Fruit fly (Drosophila melanogaster) whole organism, wandering third instar larva: ENCODE measurements around the gene aru.
"Not testable (repeated sequence)": the region's sequence is repeated elsewhere in the genome, so short reads cannot be mapped to it uniquely, and the experiment has no call there.

Source experiments
- Abd-B ChIP-seq: fragments of >200 bp; optimal IDR thresholded peaks from 2 replicates; lab custom pipeline; 2017; ENCODE audit warnings: missing biosample characterization, missing genetic modification characterization
- GATAd ChIP-seq: sonication (Bioruptor generic); optimal IDR thresholded peaks from 2 replicates; lab custom pipeline; 2016; ENCODE audit warnings: missing biosample characterization, missing genetic modification characterization
- HLH106 ChIP-seq: fragments of 200-800 bp; optimal IDR thresholded peaks from 3 replicates; lab custom pipeline; 2019; ENCODE audit warnings: missing biosample characterization, mild to moderate bottlenecking, missing genetic modification characterization, moderate library complexity
- Hnf4 ChIP-seq: fragments of 200-800 bp; sonication (Bioruptor generic); optimal IDR thresholded peaks from 2 replicates; lab custom pipeline; 2016; ENCODE audit warnings: missing biosample characterization, mild to moderate bottlenecking, missing genetic modification characterization
- Hr83 ChIP-seq: fragments of 200-300 bp; sonication (Bioruptor generic); optimal IDR thresholded peaks from 2 replicates; lab custom pipeline; 2016; ENCODE audit warnings: missing biosample characterization, mild to moderate bottlenecking, missing genetic modification characterization, moderate library complexity; ENCODE audit not compliant: poor library complexity, severe bottlenecking
- Jra ChIP-seq: sonication (Bioruptor generic); optimal IDR thresholded peaks from 2 replicates; lab custom pipeline; 2016; ENCODE audit warnings: missing biosample characterization, missing genetic modification characterization
- Mio ChIP-seq: sonication (Bioruptor generic); optimal IDR thresholded peaks from 2 replicates; lab custom pipeline; 2016; ENCODE audit warnings: missing biosample characterization, missing genetic modification characterization
- OdsH ChIP-seq: fragments of 200-800 bp; sonication (Bioruptor generic); optimal IDR thresholded peaks from 2 replicates; lab custom pipeline; 2016; ENCODE audit warnings: missing biosample characterization, mild to moderate bottlenecking, missing genetic modification characterization
- Rel ChIP-seq, 2 experiments: fragments of 200-800 bp; sonication (Bioruptor generic) in 1 of 2; optimal IDR thresholded peaks; 2 replicates in 1 of 2; 3 replicates in 1 of 2; lab custom pipeline; 2016 to 2019; ENCODE audit warnings: mild to moderate bottlenecking in 2 of 2, missing biosample characterization in 2 of 2, missing genetic modification characterization in 2 of 2, moderate library complexity in 1 of 2
- Sp1 ChIP-seq: fragments of 200-800 bp; sonication (Bioruptor generic); optimal IDR thresholded peaks from 3 replicates; lab custom pipeline; 2019; ENCODE audit warnings: missing biosample characterization, mild to moderate bottlenecking, missing genetic modification characterization, moderate library complexity
- br ChIP-seq: fragments of 200-800 bp; sonication (Bioruptor generic); optimal IDR thresholded peaks from 2 replicates; lab custom pipeline; 2016; ENCODE audit warnings: missing biosample characterization, missing genetic modification characterization
- brk ChIP-seq: fragments of 200-800 bp; sonication (Bioruptor generic); optimal IDR thresholded peaks from 2 replicates; lab custom pipeline; 2016; ENCODE audit warnings: missing biosample characterization, mild to moderate bottlenecking, missing genetic modification characterization
- dl ChIP-seq, 2 experiments: fragments of 175-275, 200-275 bp in 1 of 2; fragments of 200-275 bp in 1 of 2; sonication (Bioruptor generic); optimal IDR thresholded peaks; lab custom pipeline; 2018; ENCODE audit warnings: mild to moderate bottlenecking in 2 of 2, missing biosample characterization in 2 of 2, missing genetic modification characterization in 2 of 2, moderate library complexity in 2 of 2; ENCODE audit not compliant: partially characterized antibody in 2 of 2, insufficient read depth in 1 of 2
- dmrt93B ChIP-seq: fragments of 200-800 bp; sonication (Bioruptor generic); optimal IDR thresholded peaks from 2 replicates; lab custom pipeline; 2018; ENCODE audit warnings: missing biosample characterization, mild to moderate bottlenecking, missing genetic modification characterization
- dsf ChIP-seq: sonication (Bioruptor generic); optimal IDR thresholded peaks from 2 replicates; lab custom pipeline; 2016; ENCODE audit warnings: missing biosample characterization, missing genetic modification characterization, borderline replicate concordance
- ey ChIP-seq: fragments of 200-800 bp; sonication (Bioruptor generic); optimal IDR thresholded peaks from 2 replicates; lab custom pipeline; 2016; ENCODE audit warnings: missing biosample characterization, missing genetic modification characterization
- foxo ChIP-seq, 2 experiments: fragments of 200-800 bp; sonication (Bioruptor generic); optimal IDR thresholded peaks; 2 replicates in 1 of 2; 3 replicates in 1 of 2; lab custom pipeline; 2016 to 2017; ENCODE audit warnings: missing biosample characterization in 2 of 2, missing genetic modification characterization in 2 of 2
- fru ChIP-seq: fragments of 200-800 bp; sonication (Bioruptor generic); optimal IDR thresholded peaks from 3 replicates; lab custom pipeline; 2016; ENCODE audit warnings: missing biosample characterization, mild to moderate bottlenecking, missing genetic modification characterization
- h ChIP-seq: fragments of 200-800 bp; sonication (Bioruptor generic); optimal IDR thresholded peaks from 3 replicates; lab custom pipeline; 2016; ENCODE audit warnings: missing biosample characterization, mild to moderate bottlenecking, missing genetic modification characterization
- lola ChIP-seq: fragments of >200 bp; optimal IDR thresholded peaks from 2 replicates; lab custom pipeline; 2017; ENCODE audit warnings: missing biosample characterization, missing genetic modification characterization
- pan ChIP-seq: fragments of >200 bp; optimal IDR thresholded peaks from 2 replicates; lab custom pipeline; 2017
- psq ChIP-seq: fragments of 200-800 bp; sonication (Bioruptor generic); optimal IDR thresholded peaks from 3 replicates; lab custom pipeline; 2017; ENCODE audit warnings: missing biosample characterization, mild to moderate bottlenecking, missing genetic modification characterization, moderate library complexity
- sage ChIP-seq: fragments of 200-800 bp; sonication (Bioruptor generic); optimal IDR thresholded peaks from 2 replicates; lab custom pipeline; 2016; ENCODE audit warnings: missing biosample characterization, mild to moderate bottlenecking, missing genetic modification characterization
- sv ChIP-seq: fragments of 200-800 bp; sonication (Bioruptor generic); optimal IDR thresholded peaks from 3 replicates; lab custom pipeline; 2016; ENCODE audit warnings: missing biosample characterization, missing genetic modification characterization
- tai ChIP-seq: sonication (Bioruptor generic); optimal IDR thresholded peaks from 2 replicates; lab custom pipeline; 2016; ENCODE audit warnings: missing biosample characterization, missing genetic modification characterization
- usp ChIP-seq: fragments of >200 bp; optimal IDR thresholded peaks from 2 replicates; lab custom pipeline; 2017; ENCODE audit warnings: missing biosample characterization, missing genetic modification characterization
- woc ChIP-seq: sonication (Bioruptor generic); optimal IDR thresholded peaks from 2 replicates; lab custom pipeline; 2016; ENCODE audit warnings: missing biosample characterization, mild to moderate bottlenecking, missing genetic modification characterization

The aru gene

DNA sequence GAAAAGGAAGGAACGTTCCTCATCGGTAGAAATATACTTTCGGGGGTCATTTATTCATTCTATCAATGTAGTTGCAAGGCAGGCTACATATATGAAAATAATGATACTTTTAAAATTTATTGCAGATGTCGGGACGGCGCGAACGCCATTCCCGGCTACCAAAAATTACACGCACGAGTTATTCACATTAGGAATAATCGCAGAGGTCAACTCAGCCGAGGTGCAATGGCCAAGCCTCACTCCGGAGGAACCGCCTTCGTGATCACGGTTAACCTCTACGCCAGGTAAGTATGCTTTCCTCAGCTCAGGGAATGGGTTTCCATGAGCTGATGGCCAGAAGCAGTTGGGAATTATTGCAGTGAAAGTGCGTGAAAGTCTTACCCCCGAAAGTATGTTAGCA is 33.2 kb upstream of the aru start:
- TF ChIP-seq h (GFP tag; lab: Kevin White, UChicago) (peak; percentile 29), foxo (GFP tag; optimal IDR thresholded peaks at IDR 0.05; lab: Kevin White, UChicago) (peak in 1 of 2 experiments; percentile 21), tai (GFP tag; lab: Kevin White, UChicago) (peak; percentile 11), Hnf4 (GFP tag; lab: Kevin White, UChicago) (peak; percentile 46), Rel (tag; optimal IDR thresholded peaks at IDR 0.05; lab: Kevin White, UChicago) (peak; percentile 42)
- not testable (repeated sequence) for TF ChIP-seq Rel (GFP tag; optimal IDR thresholded peaks at IDR 0.05; lab: Kevin White, UChicago)

DNA sequence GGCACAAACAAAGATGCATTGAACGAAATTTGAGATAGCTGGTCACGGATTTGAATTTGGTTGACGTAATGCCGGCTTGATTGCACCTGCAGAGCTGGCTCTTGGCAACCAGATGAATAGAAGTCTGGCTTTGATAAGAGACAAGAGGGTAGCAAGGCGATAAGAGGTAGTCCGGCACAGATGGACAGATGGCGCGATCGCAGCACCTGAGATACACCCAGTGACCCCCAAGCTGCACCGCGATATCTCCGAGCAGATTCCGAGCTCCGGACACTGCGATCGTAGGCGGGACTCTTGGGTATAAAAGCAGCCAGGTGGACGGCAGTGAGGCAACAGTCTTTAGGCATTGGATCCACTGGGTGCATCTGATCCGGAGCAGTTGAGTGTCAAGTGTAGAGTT is 30.2 kb upstream of the aru start, which contains the start of gene Lsp1beta:
TSS of gene Lsp1beta (plus strand) at position 185 of the 400 bp plus-strand sequence.
- TF ChIP-seq OdsH (GFP tag; lab: Kevin White, UChicago) (no peak), Sp1 (no peak), HLH106 (tag; lab: Kevin White, UChicago) (no peak), Rel (GFP tag; optimal IDR thresholded peaks at IDR 0.05; lab: Kevin White, UChicago) (no peak), Rel (tag; optimal IDR thresholded peaks at IDR 0.05; lab: Kevin White, UChicago) (peak; percentile 0)

DNA sequence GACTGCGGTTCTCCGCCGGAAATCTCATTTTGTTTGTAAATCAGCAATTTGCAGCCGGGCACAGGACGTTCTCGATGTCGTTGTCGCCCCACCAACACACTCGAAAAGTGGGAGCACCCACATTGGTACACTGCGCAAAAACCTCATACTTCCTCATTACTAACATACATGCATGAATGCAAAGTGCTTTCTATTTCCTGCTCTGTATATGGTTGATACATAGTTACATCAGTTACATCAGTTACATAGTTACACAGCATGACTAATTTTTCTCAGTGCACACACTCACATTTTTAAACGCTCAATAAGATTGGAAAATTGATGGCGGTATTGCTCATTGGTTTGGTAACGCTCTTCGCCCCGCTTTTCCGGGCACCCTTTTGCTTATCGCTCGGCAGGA is 29.0 kb upstream of the aru start:
- TF ChIP-seq dl (GFP tag; optimal IDR thresholded peaks at IDR 0.05; lab: Kevin White, UChicago; ENCODE audit: insufficient read depth in 1 of 2, partially characterized antibody in 2 of 2), result no peak
- no peak for TF ChIP-seq pan
- TF ChIP-seq dmrt93B, result no peak
- TF ChIP-seq Mio (GFP tag; lab: Kevin White, UChicago), result no peak
- TF ChIP-seq woc (GFP tag; lab: Kevin White, UChicago), result no peak
- no peak for TF ChIP-seq Abd-B
- no peak for TF ChIP-seq dsf
- TF ChIP-seq GATAd (GFP tag; lab: Kevin White, UChicago), result no peak
- TF ChIP-seq Jra, result no peak
- TF ChIP-seq, all 38 proteins: peak for 0

dm6 chr2L:895448-895847 is 27.3 kb upstream of the aru start:
- TF ChIP-seq br (GFP tag; lab: Kevin White, UChicago) (peak; percentile 25), fru (peak; percentile 18), Hr83 (GFP tag; lab: Kevin White, UChicago) (no peak), usp (GFP tag; lab: Kevin White, UChicago) (no peak), lola (GFP tag; lab: Kevin White, UChicago) (no peak)

- TF ChIP-seq Abd-B (no peak), sage (GFP tag; lab: Kevin White, UChicago) (no peak), brk (GFP tag; lab: Kevin White, UChicago) (no peak)
Observed at dm6 chr2L:893171-893570, 25.0 kb upstream of the aru start.

DNA sequence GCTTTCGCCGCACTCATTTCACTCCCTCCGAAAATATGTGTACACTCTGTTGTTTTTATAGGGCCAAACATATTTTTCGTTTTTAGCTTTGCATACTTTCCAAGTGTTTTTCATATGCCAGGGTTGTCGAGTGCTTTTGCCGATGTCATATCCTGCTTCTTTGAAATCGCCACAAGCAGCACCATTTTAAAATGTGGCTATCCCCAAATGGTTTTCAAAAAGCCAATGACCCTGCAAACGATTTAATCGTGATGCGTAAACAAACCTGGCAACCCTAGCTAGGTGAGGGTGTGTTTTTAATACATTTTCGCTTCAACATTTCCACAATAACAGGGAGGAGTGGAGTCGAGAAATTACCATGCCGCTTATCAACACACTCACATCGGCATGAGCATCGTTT is 24.3 kb upstream of the aru start:
- TF ChIP-seq foxo (GFP tag; optimal IDR thresholded peaks at IDR 0.05; lab: Kevin White, UChicago) (peak in 1 of 2 experiments; percentile 11), HLH106 (tag; lab: Kevin White, UChicago) (peak; percentile 2), fru (peak; percentile 2), woc (GFP tag; lab: Kevin White, UChicago) (no peak)

DNA sequence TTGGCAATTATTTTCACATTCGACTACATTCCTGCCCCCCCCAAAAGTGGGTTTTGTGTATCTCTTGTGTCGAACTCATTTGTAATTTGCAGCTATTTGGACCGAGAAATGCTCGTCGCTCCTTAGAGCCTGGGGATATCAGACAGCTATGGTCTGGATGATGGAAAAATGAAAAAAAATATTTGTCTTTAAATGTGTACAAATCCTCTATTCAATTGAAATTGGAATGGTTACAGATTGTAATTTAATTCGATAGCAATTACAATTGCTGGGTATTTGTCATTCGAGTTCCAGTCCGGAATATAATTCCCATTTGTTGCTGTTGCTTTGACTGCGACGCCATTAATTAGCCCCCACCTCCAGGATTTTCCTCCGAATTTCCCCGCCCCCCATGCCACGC is 21.6 kb upstream of the aru start:
- TF ChIP-seq Mio (GFP tag; lab: Kevin White, UChicago) (no peak), psq (no peak), ey (GFP tag; lab: Kevin White, UChicago) (no peak), sage (GFP tag; lab: Kevin White, UChicago) (no peak), Rel (GFP tag; optimal IDR thresholded peaks at IDR 0.05; lab: Kevin White, UChicago) (no peak), Rel (tag; optimal IDR thresholded peaks at IDR 0.05; lab: Kevin White, UChicago) (no peak), sv (GFP tag; lab: Kevin White, UChicago) (no peak)
